Worm (Caenorhabditis elegans): ENCODE data around the gene F56D5.6.

F56D5.6 gene

DNA sequence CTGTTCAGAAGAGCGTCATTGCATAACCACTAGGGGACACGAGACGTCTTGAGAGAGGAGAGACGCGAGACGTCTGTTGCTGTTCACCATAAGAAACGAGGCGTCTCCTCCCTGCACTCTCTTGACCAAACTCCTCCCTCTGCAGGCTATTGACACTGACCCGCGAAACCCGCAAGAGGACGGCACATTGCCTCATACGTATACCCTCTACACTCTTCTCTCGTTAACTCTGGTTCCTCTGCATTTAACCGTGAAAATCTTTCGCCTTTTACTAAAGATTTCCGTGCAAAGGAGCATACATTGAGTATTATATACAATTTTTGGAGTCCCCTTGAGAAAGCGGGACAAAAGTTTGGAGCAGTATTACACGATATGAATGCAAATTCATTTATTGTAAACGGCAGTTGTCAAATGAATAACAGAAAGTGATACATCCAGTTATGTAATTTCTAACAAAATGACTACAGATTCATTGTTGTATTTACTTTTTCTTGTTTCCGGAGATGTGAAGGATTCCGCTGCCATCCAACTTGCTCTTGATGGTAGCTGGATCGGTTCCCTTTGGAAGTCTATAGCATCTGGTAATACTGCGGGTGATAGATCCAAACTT lies 42.8 kb downstream of the F56D5.6 start (continued):
- TF ChIP-seq mep-1 (tag; optimal IDR thresholded peaks at IDR 0.05), result peak; percentile 97
- peak; percentile 23 for TF ChIP-seq ces-1 (GFP tag; optimal IDR thresholded peaks at IDR 0.05)
- TF ChIP-seq T26A8.4 (GFP tag; IDR thresholded peaks at IDR 0.05), result peak; percentile 93
- TF ChIP-seq nhr-111 (GFP tag; optimal IDR thresholded peaks at IDR 0.05), result no peak
- peak; percentile 67; the same call in 1 of the 2 replicates for TF ChIP-seq mdt-29 (GFP tag; IDR thresholded peaks at IDR 0.05)
- TF ChIP-seq nhr-76 (tag; optimal IDR thresholded peaks at IDR 0.05), result no peak
- TF ChIP-seq saeg-2 (GFP tag; IDR thresholded peaks at IDR 0.05), result no peak
- peak; percentile 94 for TF ChIP-seq snpc-1.2 (GFP tag; IDR thresholded peaks at IDR 0.05)
- TF ChIP-seq jun-1 (tag; optimal IDR thresholded peaks at IDR 0.05), result peak; percentile 85
- peak; percentile 76 for TF ChIP-seq lin-1 (GFP tag; IDR thresholded peaks at IDR 0.05)
- peak; percentile 9 for TF ChIP-seq Y5F2A.4 (GFP tag; optimal IDR thresholded peaks at IDR 0.05)
- peak; percentile 88 for TF ChIP-seq nhr-77 (tag; optimal IDR thresholded peaks at IDR 0.05)
- peak; percentile 88 for TF ChIP-seq nhr-28 (tag; optimal IDR thresholded peaks at IDR 0.05)
- TF ChIP-seq fos-1 (tag; optimal IDR thresholded peaks at IDR 0.05), result no peak
- peak; percentile 94 for TF ChIP-seq hmg-1.1 (GFP tag; IDR thresholded peaks at IDR 0.05)
- TF ChIP-seq attf-4 (tag; optimal IDR thresholded peaks at IDR 0.05), result no peak
- peak; percentile 92 for TF ChIP-seq hlh-11 (tag; optimal IDR thresholded peaks at IDR 0.05)
- peak; percentile 89 for TF ChIP-seq ctbp-1 (GFP tag; IDR thresholded peaks at IDR 0.05)
- TF ChIP-seq aha-1 (tag), result peak; percentile 91
- TF ChIP-seq lin-39 (tag; optimal IDR thresholded peaks at IDR 0.05), result no peak
- TF ChIP-seq F49E8.2 (tag; optimal IDR thresholded peaks at IDR 0.05; ENCODE audit: borderline replicate concordance), result peak; percentile 86
- peak; percentile 99 for TF ChIP-seq ama-1 (optimal IDR thresholded peaks at IDR 0.05)
- peak; percentile 90 for TF ChIP-seq hlh-30 (tag; optimal IDR thresholded peaks at IDR 0.05; ENCODE audit: insufficient read depth)
- peak; percentile 60; the same call in 1 of the 2 replicates for TF ChIP-seq lim-7 (GFP tag; IDR thresholded peaks at IDR 0.05)
- TF ChIP-seq ztf-7 (tag; optimal IDR thresholded peaks at IDR 0.05), result peak; percentile 63
- TF ChIP-seq nhr-25 (tag; optimal IDR thresholded peaks at IDR 0.05; ENCODE audit: borderline replicate concordance, insufficient read depth), result peak; percentile 95
- no peak for TF ChIP-seq lin-15B (tag; optimal IDR thresholded peaks at IDR 0.05)
- TF ChIP-seq nhr-10 (tag; optimal IDR thresholded peaks at IDR 0.05), result peak; percentile 87
- no peak; the same call in 1 of the 2 replicates for TF ChIP-seq vab-7 (GFP tag; IDR thresholded peaks at IDR 0.05)
- peak; percentile 81 for TF ChIP-seq F10B5.3 (tag; optimal IDR thresholded peaks at IDR 0.05)
- TF ChIP-seq mes-2 (tag; optimal IDR thresholded peaks at IDR 0.05; ENCODE audit: poor library complexity, severe bottlenecking), result peak; percentile 88
- no peak for TF ChIP-seq cey-2 (tag; optimal IDR thresholded peaks at IDR 0.05; ENCODE audit: borderline replicate concordance, insufficient read depth)
- TF ChIP-seq daf-19 (GFP tag; conservative IDR thresholded peaks at IDR 0.05), result peak; percentile 72; the same call in 1 of the 2 replicates
- peak; percentile 79 for TF ChIP-seq dpl-1 (GFP tag; optimal IDR thresholded peaks at IDR 0.05)
- no peak for TF ChIP-seq Y75B8A.6 (GFP tag; IDR thresholded peaks at IDR 0.05)
- no peak for TF ChIP-seq ceh-28 (tag; optimal IDR thresholded peaks at IDR 0.05)
- TF ChIP-seq Y105C5A.15 (GFP tag; IDR thresholded peaks at IDR 0.05), result no peak
- TF ChIP-seq nhr-237 (tag; optimal IDR thresholded peaks at IDR 0.05), result peak; percentile 52
- TF ChIP-seq nhr-42 (GFP tag; IDR thresholded peaks at IDR 0.05), result peak; percentile 50; the same call in 1 of the 2 replicates
- TF ChIP-seq hif-1 (tag; optimal IDR thresholded peaks at IDR 0.05), result peak; percentile 79 to 86
- TF ChIP-seq php-3 (GFP tag; IDR thresholded peaks at IDR 0.05), result peak; percentile 59; the same call in 1 of the 2 replicates
- peak; percentile 88 for TF ChIP-seq ceh-20 (GFP tag; IDR thresholded peaks at IDR 0.05)
- TF ChIP-seq tra-1 (GFP tag; IDR thresholded peaks at IDR 0.05), result peak; percentile 39; the same call in 1 of the 2 replicates
- TF ChIP-seq Y48G9A.11 (GFP tag; IDR thresholded peaks at IDR 0.05), result peak; percentile 67
- no peak; the same call in 1 of the 2 replicates for TF ChIP-seq set-16 (GFP tag; IDR thresholded peaks at IDR 0.05)
- no peak for TF ChIP-seq daf-12 (tag; optimal IDR thresholded peaks at IDR 0.05)
- peak; percentile 77 for TF ChIP-seq mxl-3 (GFP tag; optimal IDR thresholded peaks at IDR 0.05)
- TF ChIP-seq dve-1 (tag; optimal IDR thresholded peaks at IDR 0.05; ENCODE audit: insufficient read depth), result peak; percentile 97
- TF ChIP-seq egl-27 (tag; optimal IDR thresholded peaks at IDR 0.05), result no peak
